Worm (Caenorhabditis elegans) whole organism, L1 larva: Measurements from ENCODE around the gene ceh-87.

Experiments used
- blmp-1 ChIP-seq: fragments of 150-350 bp; optimal IDR thresholded peaks from 2 replicates; lab custom pipeline; 2014; ENCODE audit warnings: missing biosample characterization, missing genetic modification characterization
- egl-27 ChIP-seq, 2 experiments: fragments of 150-350 bp in 1 of 2; sonication (generic microtip); optimal IDR thresholded peaks; 3 replicates each; lab custom pipeline; 2017 to 2018; ENCODE audit warnings: missing biosample characterization in 2 of 2, missing genetic modification characterization in 2 of 2, missing genetic modification reagents in 2 of 2
- fkh-8 ChIP-seq: sonication (generic microtip); optimal IDR thresholded peaks from 2 replicates; lab custom pipeline; 2016; ENCODE audit warnings: mild to moderate bottlenecking, missing genetic modification characterization, missing compliant biosample characterization
- lsy-2 ChIP-seq, 2 experiments: fragments of 150-350 bp; optimal IDR thresholded peaks; 2 replicates each; lab custom pipeline; 2014; ENCODE audit warnings: missing biosample characterization in 2 of 2, missing genetic modification characterization in 2 of 2
- mdl-1 ChIP-seq, 2 experiments: fragments of 150-350 bp; optimal IDR thresholded peaks; 2 replicates each; lab custom pipeline; 2014 to 2017; ENCODE audit warnings: missing biosample characterization in 2 of 2, missing genetic modification characterization in 2 of 2, inconsistent platforms in 1 of 2
- mep-1 ChIP-seq: fragments of 150-350 bp; optimal IDR thresholded peaks from 2 replicates; lab custom pipeline; 2014; ENCODE audit warnings: missing biosample characterization, missing genetic modification characterization
- nhr-11 ChIP-seq: fragments of 150-350 bp; optimal IDR thresholded peaks from 2 replicates; lab custom pipeline; 2014; ENCODE audit warnings: missing biosample characterization, missing genetic modification characterization
- nhr-12 ChIP-seq: sonication (generic microtip); optimal IDR thresholded peaks from 2 replicates; lab custom pipeline; 2017; ENCODE audit warnings: missing biosample characterization, missing genetic modification characterization
- nhr-20 ChIP-seq: sonication (generic microtip); optimal IDR thresholded peaks from 2 replicates; lab custom pipeline; 2016; ENCODE audit warnings: mild to moderate bottlenecking, missing genetic modification characterization, missing compliant biosample characterization
- tbx-2 ChIP-seq: sonication (generic microtip); optimal IDR thresholded peaks from 2 replicates; lab custom pipeline; 2016; ENCODE audit warnings: missing genetic modification characterization, missing compliant biosample characterization
- unc-62 ChIP-seq: fragments of 150-350 bp; optimal IDR thresholded peaks from 2 replicates; lab custom pipeline; 2014; ENCODE audit warnings: missing biosample characterization, missing genetic modification reagents, missing genetic modification characterization
- ztf-11 ChIP-seq, 2 experiments: sonication (generic microtip); optimal IDR thresholded peaks; 2 replicates each; lab custom pipeline; 2016 to 2017; ENCODE audit warnings: missing genetic modification characterization in 2 of 2, missing biosample characterization in 1 of 2, missing compliant biosample characterization in 1 of 2

ce11 chrII:2695079-2695478, 11.0 kb upstream of the ceh-87 start:
- TF ChIP-seq mep-1 (no peak), lsy-2 (tag; optimal IDR thresholded peaks at IDR 0.05; lab: Kevin White, UChicago) (no peak), mdl-1 (tag; optimal IDR thresholded peaks at IDR 0.05; lab: Kevin White, UChicago) (no peak), tbx-2 (tag; lab: Kevin White, UChicago) (no peak), unc-62 (GFP tag; lab: Kevin White, UChicago) (no peak), nhr-11 (tag; lab: Kevin White, UChicago) (no peak), nhr-20 (tag; lab: Kevin White, UChicago) (no peak), ztf-11 (tag; optimal IDR thresholded peaks at IDR 0.05; lab: Kevin White, UChicago) (no peak), fkh-8 (tag; lab: Kevin White, UChicago) (no peak), blmp-1 (tag; lab: Kevin White, UChicago) (no peak), egl-27 (tag; optimal IDR thresholded peaks at IDR 0.05; lab: Kevin White, UChicago) (no peak), nhr-12 (tag; lab: Kevin White, UChicago) (no peak)
